Fruit fly (Drosophila melanogaster) whole organism, embryonic: ENCODE data around the gene CG17109.

ENCODE experiments used
- Bdp1 ChIP-seq: fragments of 200-800 bp; sonication (Bioruptor generic); optimal IDR thresholded peaks from 3 replicates; lab custom pipeline; 2016; ENCODE audit warnings: missing biosample characterization, missing genetic modification characterization
- CG10147 ChIP-seq: fragments of 200-800 bp; sonication (Bioruptor generic); optimal IDR thresholded peaks from 2 replicates; lab custom pipeline; 2019; ENCODE audit warnings: missing biosample characterization, mild to moderate bottlenecking, missing genetic modification characterization, moderate library complexity
- CG11085 ChIP-seq: fragments of 200-800 bp; sonication (Bioruptor generic); IDR thresholded peaks from 2 replicates; pipeline ENCODE4 v1.3.6; 2022; ENCODE audit warnings: missing biosample characterization, missing genetic modification characterization
- CG14014 ChIP-seq: fragments of 200-800 bp; sonication (Bioruptor generic); IDR thresholded peaks from 2 replicates; pipeline ENCODE4 v1.3.6; 2022; ENCODE audit warnings: missing biosample characterization, missing genetic modification characterization
- CG14710 ChIP-seq: fragments of 200-800 bp; sonication (Bioruptor generic); optimal IDR thresholded peaks from 3 replicates; lab custom pipeline; 2019; ENCODE audit warnings: missing biosample characterization, mild to moderate bottlenecking, missing genetic modification characterization, moderate library complexity
- CG15011 ChIP-seq: fragments of 200-800 bp; sonication (Bioruptor generic); optimal IDR thresholded peaks from 3 replicates; lab custom pipeline; 2018; ENCODE audit warnings: missing biosample characterization, mild to moderate bottlenecking, missing genetic modification characterization
- CG15269 ChIP-seq: fragments of 200-800 bp; sonication (Bioruptor generic); optimal IDR thresholded peaks from 2 replicates; lab custom pipeline; 2018; ENCODE audit warnings: missing biosample characterization, mild to moderate bottlenecking, missing genetic modification characterization, moderate library complexity
- CG16863 ChIP-seq: fragments of 200-800 bp; sonication (Bioruptor generic); optimal IDR thresholded peaks from 3 replicates; lab custom pipeline; 2016; ENCODE audit warnings: missing biosample characterization, missing genetic modification characterization
- CG17361 ChIP-seq: fragments of 200-800 bp; sonication (Bioruptor generic); IDR thresholded peaks from 3 replicates; pipeline ENCODE4 v1.3.6; 2022; ENCODE audit warnings: missing biosample characterization, missing genetic modification characterization
- CG18599 ChIP-seq: fragments of 200-800 bp; sonication (Bioruptor generic); optimal IDR thresholded peaks from 3 replicates; lab custom pipeline; 2017; ENCODE audit warnings: missing biosample characterization, missing genetic modification characterization, mild to moderate bottlenecking, moderate library complexity, missing genetic modification reagents
- CG18619 ChIP-seq: fragments of 200-800 bp; sonication (Bioruptor generic); optimal IDR thresholded peaks from 3 replicates; lab custom pipeline; 2017; ENCODE audit warnings: missing biosample characterization, mild to moderate bottlenecking, missing genetic modification characterization
- CG2202 ChIP-seq: fragments of 200-800 bp; sonication (Bioruptor generic); optimal IDR thresholded peaks from 2 replicates; lab custom pipeline; 2018; ENCODE audit warnings: missing biosample characterization, mild to moderate bottlenecking, missing genetic modification characterization
- CG31441 ChIP-seq: fragments of 200-800 bp; sonication (Bioruptor generic); IDR thresholded peaks from 2 replicates; pipeline ENCODE4 v1.3.6; 2022; ENCODE audit warnings: missing biosample characterization, missing genetic modification characterization
- CG3407 ChIP-seq: fragments of 200-800 bp; sonication (Bioruptor generic); optimal IDR thresholded peaks from 2 replicates; lab custom pipeline; 2018; ENCODE audit warnings: missing biosample characterization, mild to moderate bottlenecking, missing genetic modification characterization
- CG4328 ChIP-seq: fragments of 200-800 bp; sonication (Bioruptor generic); optimal IDR thresholded peaks from 3 replicates; lab custom pipeline; 2017; ENCODE audit warnings: missing biosample characterization, missing genetic modification reagents, missing genetic modification characterization
- CG7357 ChIP-seq: fragments of 200-800 bp; sonication (Bioruptor generic); IDR thresholded peaks from 3 replicates; pipeline ENCODE4 v1.3.6; 2022; ENCODE audit warnings: missing biosample characterization, missing genetic modification characterization
- CG9215 ChIP-seq: fragments of 200-800 bp; sonication (Bioruptor generic); IDR thresholded peaks from 2 replicates; pipeline ENCODE4 v1.3.6; 2022; ENCODE audit warnings: missing biosample characterization, missing genetic modification characterization
- CrebB ChIP-seq: fragments of 200-800 bp; sonication (Bioruptor generic); optimal IDR thresholded peaks from 3 replicates; lab custom pipeline; 2018; ENCODE audit warnings: missing biosample characterization, mild to moderate bottlenecking, missing genetic modification characterization
- Deaf1 ChIP-seq: fragments of 200-800 bp; optimal IDR thresholded peaks from 3 replicates; lab custom pipeline; 2019; ENCODE audit warnings: missing biosample characterization, mild to moderate bottlenecking, missing genetic modification characterization, moderate library complexity
- Dref ChIP-seq: fragments of 200-800 bp; sonication (Bioruptor generic); IDR thresholded peaks from 2 replicates; pipeline ENCODE4 v1.3.6; 2022; ENCODE audit warnings: missing biosample characterization, missing genetic modification characterization
- HHEX ChIP-seq: fragments of 200-800 bp; sonication (Bioruptor generic); optimal IDR thresholded peaks from 3 replicates; lab custom pipeline; 2017; ENCODE audit warnings: missing biosample characterization, mild to moderate bottlenecking, missing genetic modification characterization, missing genetic modification reagents
- HLH4C ChIP-seq: fragments of 200-800 bp; sonication (Bioruptor generic); IDR thresholded peaks from 3 replicates; pipeline ENCODE4 v1.3.6; 2022; ENCODE audit warnings: missing biosample characterization, missing genetic modification characterization; ENCODE audit not compliant: partially characterized antibody
- MTF-1 ChIP-seq: fragments of 200-800 bp; sonication (Bioruptor generic); optimal IDR thresholded peaks from 2 replicates; lab custom pipeline; 2018; ENCODE audit warnings: missing biosample characterization, mild to moderate bottlenecking, missing genetic modification characterization, borderline replicate concordance
- Mad ChIP-seq: fragments of 200-800 bp; sonication (Bioruptor generic); optimal IDR thresholded peaks from 2 replicates; lab custom pipeline; 2016; ENCODE audit warnings: missing biosample characterization, missing genetic modification characterization
- NC2β ChIP-seq: fragments of 200-800 bp; sonication (Bioruptor generic); optimal IDR thresholded peaks from 2 replicates; lab custom pipeline; 2016; ENCODE audit warnings: missing biosample characterization, missing genetic modification characterization
- NFAT ChIP-seq: fragments of 200-800 bp; sonication (Bioruptor generic); IDR thresholded peaks from 2 replicates; pipeline ENCODE4 v1.3.6; 2022; ENCODE audit warnings: missing biosample characterization, missing genetic modification characterization
- Nf-YA ChIP-seq: fragments of 200-800 bp; sonication (Bioruptor generic); IDR thresholded peaks from 2 replicates; pipeline ENCODE4 v1.3.6; 2022; ENCODE audit warnings: missing biosample characterization, missing genetic modification characterization
- Vsx1 ChIP-seq: fragments of 200-800 bp; sonication (Bioruptor generic); optimal IDR thresholded peaks from 2 replicates; lab custom pipeline; 2017; ENCODE audit warnings: missing biosample characterization, mild to moderate bottlenecking, missing genetic modification characterization, missing genetic modification reagents
- amos ChIP-seq: fragments of 200-800 bp; sonication (Bioruptor generic); IDR thresholded peaks from 2 replicates; pipeline ENCODE4 v1.3.6; 2022; ENCODE audit warnings: missing biosample characterization, missing genetic modification characterization; ENCODE audit not compliant: partially characterized antibody
- ase ChIP-seq: fragments of 200-800 bp; sonication (Bioruptor generic); IDR thresholded peaks from 3 replicates; pipeline ENCODE4 v1.3.6; 2022; ENCODE audit warnings: missing biosample characterization, missing genetic modification characterization
- bcd ChIP-seq: fragments of 200-800 bp; sonication (Bioruptor generic); optimal IDR thresholded peaks from 2 replicates; lab custom pipeline; 2017; ENCODE audit warnings: missing biosample characterization, mild to moderate bottlenecking, missing genetic modification characterization
- bigmax ChIP-seq: fragments of 200-800 bp; sonication (Bioruptor generic); optimal IDR thresholded peaks from 2 replicates; lab custom pipeline; 2018; ENCODE audit warnings: missing biosample characterization, mild to moderate bottlenecking, missing genetic modification characterization
- chn ChIP-seq: fragments of 200-800 bp; sonication (Bioruptor generic); optimal IDR thresholded peaks from 2 replicates; lab custom pipeline; 2016; ENCODE audit warnings: missing biosample characterization, missing genetic modification characterization
- dysf ChIP-seq: fragments of 200-800 bp; sonication (Bioruptor generic); IDR thresholded peaks from 3 replicates; pipeline ENCODE4 v1.3.6; 2022; ENCODE audit warnings: missing biosample characterization, missing genetic modification characterization
- fd96Cb ChIP-seq: fragments of 200-800 bp; sonication (Bioruptor generic); optimal IDR thresholded peaks from 2 replicates; lab custom pipeline; 2018; ENCODE audit warnings: missing biosample characterization, mild to moderate bottlenecking, missing genetic modification characterization, moderate library complexity
- gem ChIP-seq: fragments of 200-800 bp; sonication (Bioruptor generic); optimal IDR thresholded peaks from 2 replicates; lab custom pipeline; 2019; ENCODE audit warnings: missing biosample characterization, mild to moderate bottlenecking, missing genetic modification characterization, moderate library complexity
- grn ChIP-seq: fragments of 200-800 bp; sonication (Bioruptor generic); optimal IDR thresholded peaks from 3 replicates; lab custom pipeline; 2017; ENCODE audit warnings: missing biosample characterization, missing genetic modification characterization
- gro ChIP-seq: fragments of 200-800 bp; sonication (Bioruptor generic); optimal IDR thresholded peaks from 2 replicates; lab custom pipeline; 2016; ENCODE audit warnings: missing biosample characterization, missing genetic modification characterization
- h ChIP-seq: fragments of >200 bp; optimal IDR thresholded peaks from 2 replicates; lab custom pipeline; 2017
- ham ChIP-seq: fragments of 200-800 bp; sonication (Bioruptor generic); IDR thresholded peaks from 2 replicates; pipeline ENCODE4 v1.3.6; 2022; ENCODE audit warnings: missing biosample characterization, missing genetic modification characterization
- knrl ChIP-seq: fragments of 200-800 bp; sonication (Bioruptor generic); IDR thresholded peaks from 3 replicates; pipeline ENCODE4 v1.3.6; 2022; ENCODE audit warnings: missing biosample characterization, missing genetic modification characterization; ENCODE audit not compliant: partially characterized antibody
- mirr ChIP-seq: fragments of 200-800 bp; sonication (Bioruptor generic); optimal IDR thresholded peaks from 3 replicates; lab custom pipeline; 2018; ENCODE audit warnings: missing biosample characterization, mild to moderate bottlenecking, missing genetic modification characterization
- oc ChIP-seq: fragments of 200-800 bp; sonication (Bioruptor generic); optimal IDR thresholded peaks from 2 replicates; lab custom pipeline; 2018; ENCODE audit warnings: missing biosample characterization, mild to moderate bottlenecking, missing genetic modification characterization, moderate library complexity
- org-1 ChIP-seq: fragments of 200-800 bp; sonication (Bioruptor generic); optimal IDR thresholded peaks from 2 replicates; lab custom pipeline; 2017; ENCODE audit warnings: missing biosample characterization, missing genetic modification characterization
- pfk ChIP-seq: fragments of 200-800 bp; sonication (Bioruptor generic); optimal IDR thresholded peaks from 2 replicates; lab custom pipeline; 2018; ENCODE audit warnings: missing biosample characterization, mild to moderate bottlenecking, missing genetic modification characterization, moderate library complexity
- slbo ChIP-seq: fragments of 200-800 bp; sonication (Bioruptor generic); IDR thresholded peaks from 2 replicates; pipeline ENCODE4 v1.3.6; 2022; ENCODE audit warnings: missing biosample characterization, missing genetic modification characterization
- tgo ChIP-seq: fragments of 200-800 bp; sonication (Bioruptor generic); IDR thresholded peaks from 3 replicates; pipeline ENCODE4 v1.3.6; 2022; ENCODE audit warnings: missing biosample characterization, missing genetic modification characterization
- tio ChIP-seq: fragments of 200-800 bp; sonication (Bioruptor generic); optimal IDR thresholded peaks from 2 replicates; lab custom pipeline; 2017; ENCODE audit warnings: missing biosample characterization, missing genetic modification characterization, inconsistent platforms
- tx ChIP-seq: fragments of 200-800 bp; sonication (Bioruptor generic); optimal IDR thresholded peaks from 2 replicates; lab custom pipeline; 2016; ENCODE audit warnings: missing biosample characterization, missing genetic modification characterization
- unpg ChIP-seq: fragments of 200-800 bp; sonication (Bioruptor generic); optimal IDR thresholded peaks from 3 replicates; lab custom pipeline; 2018; ENCODE audit warnings: missing biosample characterization, mild to moderate bottlenecking, missing genetic modification characterization, moderate library complexity

Gene CG17109

dm6 chr3R:23110724-23111123, 15.2 kb downstream of the CG17109 start (continued):
- TF ChIP-seq dysf (GFP tag; lab: Robert Waterston, UW) (peak; percentile 24; the same call in 1 of the 3 replicates), CG14710 (tag; lab: Kevin White, UChicago) (no peak), CG15011 (no peak), CG17361 (GFP tag; lab: Robert Waterston, UW) (no peak), CG10147 (GFP tag; lab: Kevin White, UChicago) (peak; percentile 66), ham (GFP tag; lab: Robert Waterston, UW) (no peak), HLH4C (GFP tag; lab: Robert Waterston, UW) (no peak), CG31441 (GFP tag; lab: Robert Waterston, UW) (no peak), fd96Cb (tag; lab: Kevin White, UChicago) (no peak), CG18599 (GFP tag; lab: Kevin White, UChicago) (peak; percentile 68), gro (peak; percentile 39), NFAT (GFP tag; lab: Robert Waterston, UW) (no peak), CG15269 (tag; lab: Kevin White, UChicago) (peak; percentile 33), Bdp1 (GFP tag; lab: Kevin White, UChicago) (no peak), gem (tag; lab: Kevin White, UChicago) (peak; percentile 37), CG4328 (GFP tag; lab: Kevin White, UChicago) (no peak), pfk (no peak), knrl (no peak), Dref (GFP tag; lab: Robert Waterston, UW) (no peak), NC2β (GFP tag; lab: Kevin White, UChicago) (no peak), CG16863 (GFP tag; lab: Kevin White, UChicago) (no peak), CG7357 (GFP tag; lab: Robert Waterston, UW) (no peak), CrebB (no peak), CG3407 (GFP tag; lab: Kevin White, UChicago) (no peak), slbo (GFP tag; lab: Robert Waterston, UW) (peak; percentile 30; the same call in 1 of the 2 replicates), Mad (GFP tag; lab: Kevin White, UChicago) (no peak), ase (GFP tag; lab: Robert Waterston, UW) (no peak), CG14014 (GFP tag; lab: Robert Waterston, UW) (no peak)

DNA sequence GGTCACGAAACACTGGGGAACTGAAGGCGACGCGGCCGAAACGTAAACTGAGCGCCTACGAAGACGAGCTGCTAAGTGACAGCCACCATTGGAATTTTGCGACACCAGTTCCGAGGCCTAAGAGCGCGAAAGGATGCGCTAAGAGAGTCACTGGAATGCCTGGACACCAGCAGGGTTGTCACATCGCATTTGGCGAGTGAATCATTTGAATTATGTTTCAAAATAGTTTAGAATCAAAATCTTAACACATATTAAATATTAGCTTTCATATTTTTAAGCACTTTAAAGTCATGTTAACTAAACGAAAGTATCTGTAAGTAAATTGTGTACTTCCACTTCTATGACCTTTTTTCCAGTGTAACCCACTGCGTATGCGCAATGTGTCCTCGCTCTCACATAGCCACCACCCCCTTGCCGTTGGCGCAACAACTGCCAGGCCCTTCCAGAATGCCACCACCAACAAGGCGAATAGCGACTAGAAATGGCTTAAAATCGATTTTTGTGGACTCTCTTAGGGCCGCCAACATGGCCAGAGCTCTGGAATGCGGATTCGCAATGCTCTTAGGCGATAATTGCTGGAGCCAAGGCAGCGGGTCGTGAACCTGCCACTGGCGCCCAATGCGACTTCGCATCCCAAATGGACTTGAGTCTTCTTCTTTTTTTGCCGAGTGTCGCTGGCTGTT, 17.3 kb downstream of the CG17109 start, which contains the start of gene Cow:
Gene Cow, minus strand, starts transcription at position 51 of the 683 bp plus-strand sequence.
- TF ChIP-seq oc (tag; lab: Kevin White, UChicago), result no peak
- peak; percentile 66 for TF ChIP-seq bcd (GFP tag; lab: Kevin White, UChicago)
- TF ChIP-seq Nf-YA, result peak; percentile 19; the same call in 1 of the 2 replicates
- TF ChIP-seq tx (GFP tag; lab: Kevin White, UChicago), result peak; percentile 11
- TF ChIP-seq CG18619 (GFP tag; lab: Kevin White, UChicago), result peak; percentile 62
- TF ChIP-seq CG11085 (GFP tag; lab: Robert Waterston, UW), result no peak
- no peak for TF ChIP-seq CG2202 (tag; lab: Kevin White, UChicago)
- no peak for TF ChIP-seq h (lab: Kevin White, UChicago)
- TF ChIP-seq Vsx1 (GFP tag; lab: Kevin White, UChicago), result no peak
- TF ChIP-seq tgo (GFP tag; lab: Robert Waterston, UW), result peak; percentile 76
- peak; percentile 66 for TF ChIP-seq HHEX (GFP tag; lab: Kevin White, UChicago)
- TF ChIP-seq MTF-1, result no peak
- TF ChIP-seq grn (GFP tag; lab: Kevin White, UChicago), result no peak
- peak; percentile 43 for TF ChIP-seq tio (GFP tag; lab: Kevin White, UChicago)
- peak; percentile 55 for TF ChIP-seq Deaf1 (tag; lab: Kevin White, UChicago)
- TF ChIP-seq mirr (GFP tag; lab: Kevin White, UChicago), result no peak
- no peak for TF ChIP-seq amos (GFP tag; lab: Robert Waterston, UW)
- TF ChIP-seq CG7357 (GFP tag; lab: Robert Waterston, UW), result no peak
- TF ChIP-seq CG4328 (GFP tag; lab: Kevin White, UChicago), result no peak
- peak; percentile 69 for TF ChIP-seq CG9215 (GFP tag; lab: Robert Waterston, UW)
- peak; percentile 50 for TF ChIP-seq unpg (GFP tag; lab: Kevin White, UChicago)
- TF ChIP-seq bigmax (GFP tag; lab: Kevin White, UChicago), result no peak
- TF ChIP-seq org-1 (GFP tag; lab: Kevin White, UChicago), result peak; percentile 56
- TF ChIP-seq chn (GFP tag; lab: Kevin White, UChicago), result no peak
